Fruit fly (Drosophila melanogaster) whole organism, wandering third instar larva: ENCODE data around the gene Spn.

Source experiments
- CG32264 ChIP-seq: fragments of 200-800 bp; sonication (Bioruptor generic); optimal IDR thresholded peaks from 2 replicates; lab custom pipeline; 2016; ENCODE audit warnings: missing biosample characterization, missing genetic modification characterization
- CG9705 ChIP-seq: fragments of 200-800 bp; sonication (Bioruptor generic); optimal IDR thresholded peaks from 2 replicates; lab custom pipeline; 2018; ENCODE audit warnings: missing biosample characterization, mild to moderate bottlenecking, missing genetic modification characterization
- Dfd ChIP-seq: fragments of >200 bp; optimal IDR thresholded peaks from 2 replicates; lab custom pipeline; 2017; ENCODE audit warnings: missing biosample characterization, missing genetic modification characterization
- Dif ChIP-seq: fragments of 200-275, 200-300 bp; sonication (Bioruptor generic); optimal IDR thresholded peaks from 2 replicates; lab custom pipeline; 2018; ENCODE audit warnings: missing biosample characterization, missing genetic modification characterization; ENCODE audit not compliant: partially characterized antibody
- GATAd ChIP-seq: sonication (Bioruptor generic); optimal IDR thresholded peaks from 2 replicates; lab custom pipeline; 2016; ENCODE audit warnings: missing biosample characterization, missing genetic modification characterization
- HLH106 ChIP-seq: fragments of 200-800 bp; optimal IDR thresholded peaks from 3 replicates; lab custom pipeline; 2019; ENCODE audit warnings: missing biosample characterization, mild to moderate bottlenecking, missing genetic modification characterization, moderate library complexity
- Hnf4 ChIP-seq: fragments of 200-800 bp; sonication (Bioruptor generic); optimal IDR thresholded peaks from 2 replicates; lab custom pipeline; 2016; ENCODE audit warnings: missing biosample characterization, mild to moderate bottlenecking, missing genetic modification characterization
- Hr78 ChIP-seq: fragments of >200 bp; optimal IDR thresholded peaks from 2 replicates; lab custom pipeline; 2017; ENCODE audit warnings: missing biosample characterization, missing genetic modification characterization
- Hr83 ChIP-seq: fragments of 200-300 bp; sonication (Bioruptor generic); optimal IDR thresholded peaks from 2 replicates; lab custom pipeline; 2016; ENCODE audit warnings: missing biosample characterization, mild to moderate bottlenecking, missing genetic modification characterization, moderate library complexity; ENCODE audit not compliant: poor library complexity, severe bottlenecking
- Mio ChIP-seq: sonication (Bioruptor generic); optimal IDR thresholded peaks from 2 replicates; lab custom pipeline; 2016; ENCODE audit warnings: missing biosample characterization, missing genetic modification characterization
- Myc ChIP-seq: fragments of >200 bp; optimal IDR thresholded peaks from 2 replicates; lab custom pipeline; 2017
- N ChIP-seq: fragments of >200 bp; optimal IDR thresholded peaks from 2 replicates; lab custom pipeline; 2018; ENCODE audit warnings: missing biosample characterization, missing external identifiers, missing genetic modification characterization
- OdsH ChIP-seq: fragments of 200-800 bp; sonication (Bioruptor generic); optimal IDR thresholded peaks from 2 replicates; lab custom pipeline; 2016; ENCODE audit warnings: missing biosample characterization, mild to moderate bottlenecking, missing genetic modification characterization
- Rel ChIP-seq, 2 experiments: fragments of 200-800 bp; sonication (Bioruptor generic) in 1 of 2; optimal IDR thresholded peaks; 2 replicates in 1 of 2; 3 replicates in 1 of 2; lab custom pipeline; 2016 to 2019; ENCODE audit warnings: mild to moderate bottlenecking in 2 of 2, missing biosample characterization in 2 of 2, missing genetic modification characterization in 2 of 2, moderate library complexity in 1 of 2
- Sp1 ChIP-seq: fragments of 200-800 bp; sonication (Bioruptor generic); optimal IDR thresholded peaks from 3 replicates; lab custom pipeline; 2019; ENCODE audit warnings: missing biosample characterization, mild to moderate bottlenecking, missing genetic modification characterization, moderate library complexity
- Vsx2 ChIP-seq: fragments of 200-300, 225-300 bp; sonication (Bioruptor generic); optimal IDR thresholded peaks from 2 replicates; lab custom pipeline; 2018; ENCODE audit warnings: missing biosample characterization, missing genetic modification characterization; ENCODE audit not compliant: partially characterized antibody
- br ChIP-seq: fragments of 200-800 bp; sonication (Bioruptor generic); optimal IDR thresholded peaks from 2 replicates; lab custom pipeline; 2016; ENCODE audit warnings: missing biosample characterization, missing genetic modification characterization
- brk ChIP-seq: fragments of 200-800 bp; sonication (Bioruptor generic); optimal IDR thresholded peaks from 2 replicates; lab custom pipeline; 2016; ENCODE audit warnings: missing biosample characterization, mild to moderate bottlenecking, missing genetic modification characterization
- dl ChIP-seq, 2 experiments: fragments of 175-275, 200-275 bp in 1 of 2; fragments of 200-275 bp in 1 of 2; sonication (Bioruptor generic); optimal IDR thresholded peaks; lab custom pipeline; 2018; ENCODE audit warnings: mild to moderate bottlenecking in 2 of 2, missing biosample characterization in 2 of 2, missing genetic modification characterization in 2 of 2, moderate library complexity in 2 of 2; ENCODE audit not compliant: partially characterized antibody in 2 of 2, insufficient read depth in 1 of 2
- dmrt93B ChIP-seq: fragments of 200-800 bp; sonication (Bioruptor generic); optimal IDR thresholded peaks from 2 replicates; lab custom pipeline; 2018; ENCODE audit warnings: missing biosample characterization, mild to moderate bottlenecking, missing genetic modification characterization
- dsf ChIP-seq: sonication (Bioruptor generic); optimal IDR thresholded peaks from 2 replicates; lab custom pipeline; 2016; ENCODE audit warnings: missing biosample characterization, missing genetic modification characterization, borderline replicate concordance
- ey ChIP-seq: fragments of 200-800 bp; sonication (Bioruptor generic); optimal IDR thresholded peaks from 2 replicates; lab custom pipeline; 2016; ENCODE audit warnings: missing biosample characterization, missing genetic modification characterization
- foxo ChIP-seq, 2 experiments: fragments of 200-800 bp; sonication (Bioruptor generic); optimal IDR thresholded peaks; 2 replicates in 1 of 2; 3 replicates in 1 of 2; lab custom pipeline; 2016 to 2017; ENCODE audit warnings: missing biosample characterization in 2 of 2, missing genetic modification characterization in 2 of 2
- fru ChIP-seq: fragments of 200-800 bp; sonication (Bioruptor generic); optimal IDR thresholded peaks from 3 replicates; lab custom pipeline; 2016; ENCODE audit warnings: missing biosample characterization, mild to moderate bottlenecking, missing genetic modification characterization
- h ChIP-seq: fragments of 200-800 bp; sonication (Bioruptor generic); optimal IDR thresholded peaks from 3 replicates; lab custom pipeline; 2016; ENCODE audit warnings: missing biosample characterization, mild to moderate bottlenecking, missing genetic modification characterization
- jim ChIP-seq: fragments of 175-275, 200-325 bp; sonication (Bioruptor generic); optimal IDR thresholded peaks from 2 replicates; lab custom pipeline; 2016; ENCODE audit warnings: missing biosample characterization, mild to moderate bottlenecking, missing genetic modification characterization
- lola ChIP-seq: fragments of >200 bp; optimal IDR thresholded peaks from 2 replicates; lab custom pipeline; 2017; ENCODE audit warnings: missing biosample characterization, missing genetic modification characterization
- pan ChIP-seq: fragments of >200 bp; optimal IDR thresholded peaks from 2 replicates; lab custom pipeline; 2017
- psq ChIP-seq: fragments of 200-800 bp; sonication (Bioruptor generic); optimal IDR thresholded peaks from 3 replicates; lab custom pipeline; 2017; ENCODE audit warnings: missing biosample characterization, mild to moderate bottlenecking, missing genetic modification characterization, moderate library complexity
- rgr ChIP-seq: fragments of 200-800 bp; sonication (Bioruptor generic); optimal IDR thresholded peaks from 3 replicates; lab custom pipeline; 2016; ENCODE audit warnings: missing biosample characterization, mild to moderate bottlenecking, missing genetic modification characterization
- sage ChIP-seq: fragments of 200-800 bp; sonication (Bioruptor generic); optimal IDR thresholded peaks from 2 replicates; lab custom pipeline; 2016; ENCODE audit warnings: missing biosample characterization, mild to moderate bottlenecking, missing genetic modification characterization
- sv ChIP-seq: fragments of 200-800 bp; sonication (Bioruptor generic); optimal IDR thresholded peaks from 3 replicates; lab custom pipeline; 2016; ENCODE audit warnings: missing biosample characterization, missing genetic modification characterization
- tai ChIP-seq: sonication (Bioruptor generic); optimal IDR thresholded peaks from 2 replicates; lab custom pipeline; 2016; ENCODE audit warnings: missing biosample characterization, missing genetic modification characterization
- woc ChIP-seq: sonication (Bioruptor generic); optimal IDR thresholded peaks from 2 replicates; lab custom pipeline; 2016; ENCODE audit warnings: missing biosample characterization, mild to moderate bottlenecking, missing genetic modification characterization

Gene Spn

dm6 chr3L:2548932-2549331 is 5.2 kb downstream of the Spn start:
- TF ChIP-seq sv (GFP tag; lab: Kevin White, UChicago) = no peak
- TF ChIP-seq Hr78 (GFP tag; lab: Kevin White, UChicago) = no peak
- no peak for TF ChIP-seq OdsH (GFP tag; lab: Kevin White, UChicago)
- TF ChIP-seq psq (GFP tag; lab: Kevin White, UChicago) = no peak
- no peak for TF ChIP-seq brk (GFP tag; lab: Kevin White, UChicago)
- TF ChIP-seq Mio (GFP tag; lab: Kevin White, UChicago) = no peak
- TF ChIP-seq HLH106 (tag; lab: Kevin White, UChicago) = peak; percentile 32
- TF ChIP-seq fru (GFP tag; lab: Kevin White, UChicago) = peak; percentile 22
- TF ChIP-seq tai (GFP tag; lab: Kevin White, UChicago) = no peak
- no peak for TF ChIP-seq Rel (GFP tag; optimal IDR thresholded peaks at IDR 0.05; lab: Kevin White, UChicago)
- TF ChIP-seq Rel (tag; optimal IDR thresholded peaks at IDR 0.05; lab: Kevin White, UChicago) = no peak
- TF ChIP-seq br = no peak
- TF ChIP-seq dsf (GFP tag; lab: Kevin White, UChicago) = no peak
- TF ChIP-seq ey (GFP tag; lab: Kevin White, UChicago) = peak; percentile 20
- no peak for TF ChIP-seq sage
- TF ChIP-seq dmrt93B (GFP tag; lab: Kevin White, UChicago) = peak; percentile 47
- TF ChIP-seq h (GFP tag; lab: Kevin White, UChicago) = peak; percentile 50
- TF ChIP-seq CG32264 (GFP tag; lab: Kevin White, UChicago) = peak; percentile 15
- no peak for TF ChIP-seq Hnf4 (GFP tag; lab: Kevin White, UChicago)
- TF ChIP-seq woc = no peak
- TF ChIP-seq lola = no peak
- TF ChIP-seq Sp1 (GFP tag; lab: Kevin White, UChicago) = peak; percentile 28
- TF ChIP-seq GATAd = no peak
- TF ChIP-seq Vsx2 (GFP tag; lab: Kevin White, UChicago) = no peak
- TF ChIP-seq rgr (GFP tag; lab: Kevin White, UChicago) = peak; percentile 15
- no peak for TF ChIP-seq Dif (GFP tag; lab: Kevin White, UChicago)
- peak; percentile 58 for TF ChIP-seq CG9705
- no peak for TF ChIP-seq Dfd (GFP tag; lab: Kevin White, UChicago)
- peak in 1 of 2 experiments; percentile 37 for TF ChIP-seq foxo (GFP tag; optimal IDR thresholded peaks at IDR 0.05; lab: Kevin White, UChicago)
- TF ChIP-seq dl (GFP tag; optimal IDR thresholded peaks at IDR 0.05; lab: Kevin White, UChicago; ENCODE audit: insufficient read depth in 1 of 2, partially characterized antibody in 2 of 2) = no peak
- no peak for TF ChIP-seq pan (lab: Kevin White, UChicago)
- TF ChIP-seq N (GFP tag; lab: Kevin White, UChicago) = no peak
- TF ChIP-seq Hr83 (GFP tag; lab: Kevin White, UChicago) = no peak

dm6 chr3L:2545913-2546312 is 8.2 kb downstream of the Spn start:
- no peak for TF ChIP-seq dl (GFP tag; optimal IDR thresholded peaks at IDR 0.05; lab: Kevin White, UChicago; ENCODE audit: insufficient read depth in 1 of 2, partially characterized antibody in 2 of 2)
- TF ChIP-seq brk (GFP tag; lab: Kevin White, UChicago) = no peak
- no peak for TF ChIP-seq dsf (GFP tag; lab: Kevin White, UChicago)
- no peak for TF ChIP-seq dmrt93B (GFP tag; lab: Kevin White, UChicago)
- TF ChIP-seq h (GFP tag; lab: Kevin White, UChicago) = peak; percentile 29
- TF ChIP-seq ey (GFP tag; lab: Kevin White, UChicago) = no peak
- no peak for TF ChIP-seq pan (lab: Kevin White, UChicago)
- TF ChIP-seq Sp1 (GFP tag; lab: Kevin White, UChicago) = no peak
- TF ChIP-seq CG32264 (GFP tag; lab: Kevin White, UChicago) = no peak
- no peak for TF ChIP-seq fru (GFP tag; lab: Kevin White, UChicago)
- TF ChIP-seq N (GFP tag; lab: Kevin White, UChicago) = no peak
- no peak for TF ChIP-seq foxo (GFP tag; optimal IDR thresholded peaks at IDR 0.05; lab: Kevin White, UChicago)
- TF ChIP-seq Hnf4 (GFP tag; lab: Kevin White, UChicago) = peak; percentile 62
- no peak for TF ChIP-seq tai (GFP tag; lab: Kevin White, UChicago)
- TF ChIP-seq Myc (lab: Kevin White, UChicago) = no peak
- TF ChIP-seq psq (GFP tag; lab: Kevin White, UChicago) = peak; percentile 32
- no peak for TF ChIP-seq woc
- no peak for TF ChIP-seq jim (GFP tag; lab: Kevin White, UChicago)
- TF ChIP-seq Hr78 (GFP tag; lab: Kevin White, UChicago) = no peak
- no peak for TF ChIP-seq lola
- TF ChIP-seq Rel (GFP tag; optimal IDR thresholded peaks at IDR 0.05; lab: Kevin White, UChicago) = no peak
- no peak for TF ChIP-seq Rel (tag; optimal IDR thresholded peaks at IDR 0.05; lab: Kevin White, UChicago)
- no peak for TF ChIP-seq Dfd (GFP tag; lab: Kevin White, UChicago)
- peak; percentile 30 for TF ChIP-seq Hr83 (GFP tag; lab: Kevin White, UChicago)
- no peak for TF ChIP-seq br
- no peak for TF ChIP-seq GATAd
